Worm (Caenorhabditis elegans) whole organism, L1 larva: ENCODE results near the gene K02D10.8.

Experiments used
- C04F5.9 ChIP-seq: sonication (generic microtip); optimal IDR thresholded peaks from 2 replicates; lab custom pipeline; 2016; ENCODE audit warnings: missing genetic modification characterization, missing compliant biosample characterization
- C16A3.4 ChIP-seq: fragments of 150-350 bp; optimal IDR thresholded peaks from 2 replicates; lab custom pipeline; 2014; ENCODE audit warnings: missing biosample characterization, missing genetic modification characterization
- C34B4.2 ChIP-seq: sonication (generic microtip); optimal IDR thresholded peaks from 2 replicates; lab custom pipeline; 2017; ENCODE audit warnings: mild to moderate bottlenecking, missing genetic modification characterization, missing compliant biosample characterization
- Y116A8C.19 ChIP-seq: sonication (generic microtip); optimal IDR thresholded peaks from 2 replicates; lab custom pipeline; 2016; ENCODE audit warnings: missing compliant biosample characterization, missing genetic modification characterization, borderline replicate concordance
- aha-1 ChIP-seq: fragments of 150-350 bp; optimal IDR thresholded peaks from 2 replicates; lab custom pipeline; 2014; ENCODE audit warnings: missing biosample characterization, missing genetic modification characterization
- aly-2 ChIP-seq: fragments of 150-350 bp; optimal IDR thresholded peaks from 2 replicates; lab custom pipeline; 2014; ENCODE audit warnings: missing biosample characterization, missing genetic modification characterization
- ama-1 ChIP-seq: fragments of 150-350 bp; optimal IDR thresholded peaks from 2 replicates; lab custom pipeline; 2014
- blmp-1 ChIP-seq: fragments of 150-350 bp; optimal IDR thresholded peaks from 2 replicates; lab custom pipeline; 2014; ENCODE audit warnings: missing biosample characterization, missing genetic modification characterization
- ceh-63 ChIP-seq: fragments of 200-800 bp; sonication (Bioruptor generic); optimal IDR thresholded peaks from 2 replicates; lab custom pipeline; 2018; ENCODE audit warnings: mild to moderate bottlenecking, missing genetic modification characterization, missing compliant biosample characterization
- ceh-8 ChIP-seq: fragments of 200-800 bp; sonication (Bioruptor generic); optimal IDR thresholded peaks from 2 replicates; lab custom pipeline; 2018; ENCODE audit warnings: mild to moderate bottlenecking, missing genetic modification characterization, moderate library complexity, missing compliant biosample characterization
- ceh-82 ChIP-seq, 3 experiments: fragments of 150-350 bp in 1 of 3; sonication (generic microtip) in 2 of 3; optimal IDR thresholded peaks; 2 replicates each; lab custom pipeline; 2014 to 2017; ENCODE audit warnings: missing biosample characterization in 3 of 3, missing genetic modification characterization in 3 of 3
- ceh-88 ChIP-seq: fragments of 200-800 bp; sonication (Bioruptor generic); IDR thresholded peaks from 2 replicates; pipeline ENCODE4 v1.3.6; 2022; ENCODE audit warnings: missing genetic modification characterization, missing compliant biosample characterization
- ceh-90 ChIP-seq: sonication (generic microtip); optimal IDR thresholded peaks from 2 replicates; lab custom pipeline; 2016; ENCODE audit warnings: missing genetic modification characterization, missing compliant biosample characterization
- dpl-1 ChIP-seq, 3 experiments: fragments of 150-350 bp in 2 of 3; sonication (generic microtip) in 1 of 3; optimal IDR thresholded peaks; 2 replicates each; lab custom pipeline; 2014 to 2017; ENCODE audit warnings: missing biosample characterization in 3 of 3, missing genetic modification characterization in 3 of 3, missing genetic modification reagents in 3 of 3
- dsc-1 ChIP-seq: sonication (generic microtip); optimal IDR thresholded peaks from 2 replicates; lab custom pipeline; 2016; ENCODE audit warnings: mild to moderate bottlenecking, missing genetic modification characterization, missing compliant biosample characterization
- egl-13 ChIP-seq: sonication (generic microtip); optimal IDR thresholded peaks from 2 replicates; lab custom pipeline; 2016; ENCODE audit warnings: missing genotype, missing genetic modification reagents, missing genetic modification characterization, missing compliant biosample characterization
- egl-27 ChIP-seq, 2 experiments: fragments of 150-350 bp in 1 of 2; sonication (generic microtip); optimal IDR thresholded peaks; 3 replicates each; lab custom pipeline; 2017 to 2018; ENCODE audit warnings: missing biosample characterization in 2 of 2, missing genetic modification characterization in 2 of 2, missing genetic modification reagents in 2 of 2
- grh-1 ChIP-seq: fragments of 200-800 bp; sonication (Bioruptor generic); IDR thresholded peaks from 2 replicates; pipeline ENCODE4 v1.3.6; 2022; ENCODE audit warnings: missing genetic modification reagents, missing genetic modification characterization, missing compliant biosample characterization
- hlh-17 ChIP-seq: fragments of 200-800 bp; sonication (Bioruptor generic); optimal IDR thresholded peaks from 2 replicates; lab custom pipeline; 2018; ENCODE audit warnings: missing genetic modification characterization, mild to moderate bottlenecking, missing compliant biosample characterization, moderate library complexity, borderline replicate concordance
- hlh-4 ChIP-seq: sonication (generic microtip); optimal IDR thresholded peaks from 2 replicates; lab custom pipeline; 2016; ENCODE audit warnings: mild to moderate bottlenecking, missing genetic modification characterization, missing compliant biosample characterization
- hpl-2 ChIP-seq: fragments of 150-350 bp; optimal IDR thresholded peaks from 2 replicates; lab custom pipeline; 2014; ENCODE audit warnings: missing biosample characterization, missing genetic modification reagents, missing genetic modification characterization
- isw-1 ChIP-seq: fragments of 200-800 bp; sonication (Bioruptor generic); IDR thresholded peaks from 2 replicates; pipeline ENCODE4 v1.3.6; 2022; ENCODE audit warnings: missing genetic modification characterization, missing compliant biosample characterization
- jun-1 ChIP-seq: fragments of 150-350 bp; optimal IDR thresholded peaks from 2 replicates; lab custom pipeline; 2014; ENCODE audit warnings: missing biosample characterization, missing genetic modification reagents, missing genetic modification characterization
- lin-35 ChIP-seq, 2 experiments: fragments of 150-350 bp; optimal IDR thresholded peaks; 2 replicates each; lab custom pipeline; 2014; ENCODE audit warnings: missing biosample characterization in 2 of 2, missing genetic modification characterization in 2 of 2, missing genetic modification reagents in 2 of 2
- lir-3 ChIP-seq: sonication (generic microtip); optimal IDR thresholded peaks from 2 replicates; lab custom pipeline; 2016; ENCODE audit warnings: mild to moderate bottlenecking, missing genetic modification characterization, moderate library complexity, missing compliant biosample characterization; ENCODE audit not compliant: poor library complexity
- mep-1 ChIP-seq: fragments of 150-350 bp; optimal IDR thresholded peaks from 2 replicates; lab custom pipeline; 2014; ENCODE audit warnings: missing biosample characterization, missing genetic modification characterization
- nhr-12 ChIP-seq: sonication (generic microtip); optimal IDR thresholded peaks from 2 replicates; lab custom pipeline; 2017; ENCODE audit warnings: missing biosample characterization, missing genetic modification characterization
- nhr-19 ChIP-seq: fragments of 200-800 bp; sonication (Bioruptor generic); conservative IDR thresholded peaks from 2 replicates; pipeline ENCODE4 v1.3.6; 2022; ENCODE audit warnings: missing genetic modification characterization, missing compliant biosample characterization
- nhr-20 ChIP-seq: sonication (generic microtip); optimal IDR thresholded peaks from 2 replicates; lab custom pipeline; 2016; ENCODE audit warnings: mild to moderate bottlenecking, missing genetic modification characterization, missing compliant biosample characterization
- nhr-237 ChIP-seq: fragments of 150-350 bp; optimal IDR thresholded peaks from 2 replicates; lab custom pipeline; 2014; ENCODE audit warnings: missing biosample characterization, missing genetic modification characterization
- nhr-76 ChIP-seq: sonication (generic microtip); optimal IDR thresholded peaks from 2 replicates; lab custom pipeline; 2017; ENCODE audit warnings: missing biosample characterization, missing genetic modification characterization
- nhr-77 ChIP-seq: fragments of 150-350 bp; optimal IDR thresholded peaks from 2 replicates; lab custom pipeline; 2014; ENCODE audit warnings: missing biosample characterization, missing genetic modification characterization
- nhr-84 ChIP-seq: sonication (generic microtip); optimal IDR thresholded peaks from 2 replicates; lab custom pipeline; 2017; ENCODE audit warnings: missing biosample characterization, missing genetic modification characterization
- nhr-85 ChIP-seq: sonication (generic microtip); peaks from one replicate; lab custom pipeline; 2016; ENCODE audit warnings: missing genetic modification characterization, inconsistent platforms, missing compliant biosample characterization
- pax-3 ChIP-seq: fragments of 200-800 bp; sonication (Bioruptor generic); optimal IDR thresholded peaks from 2 replicates; lab custom pipeline; 2018; ENCODE audit warnings: mild to moderate bottlenecking, missing genetic modification characterization, moderate library complexity, missing compliant biosample characterization
- pqm-1 ChIP-seq: sonication (generic microtip); optimal IDR thresholded peaks from 3 replicates; lab custom pipeline; 2017; ENCODE audit warnings: missing biosample characterization, missing genetic modification characterization
- rnt-1 ChIP-seq: sonication (generic microtip); optimal IDR thresholded peaks from 2 replicates; lab custom pipeline; 2016; ENCODE audit warnings: mild to moderate bottlenecking, missing genetic modification characterization, moderate library complexity, missing compliant biosample characterization
- skn-1 ChIP-seq: fragments of 150-350 bp; optimal IDR thresholded peaks from 2 replicates; lab custom pipeline; 2014; ENCODE audit warnings: missing biosample characterization, missing genetic modification characterization
- snpc-4 ChIP-seq: fragments of 150-350 bp; optimal IDR thresholded peaks from 2 replicates; lab custom pipeline; 2014; ENCODE audit warnings: missing biosample characterization, missing genetic modification characterization
- sox-4 ChIP-seq: sonication (generic microtip); optimal IDR thresholded peaks from 2 replicates; lab custom pipeline; 2016; ENCODE audit warnings: missing genetic modification characterization, missing compliant biosample characterization
- sptf-1 ChIP-seq: fragments of 150-350 bp; optimal IDR thresholded peaks from 2 replicates; lab custom pipeline; 2014; ENCODE audit warnings: missing biosample characterization, missing genetic modification characterization
- sup-37 ChIP-seq: fragments of 200-800 bp; sonication (Bioruptor generic); optimal IDR thresholded peaks from 2 replicates; lab custom pipeline; 2018; ENCODE audit warnings: mild to moderate bottlenecking, missing genetic modification characterization, missing compliant biosample characterization
- swsn-7 ChIP-seq: sonication (generic microtip); optimal IDR thresholded peaks from 2 replicates; lab custom pipeline; 2016; ENCODE audit warnings: missing genetic modification characterization, missing compliant biosample characterization
- unc-30 ChIP-seq: sonication (generic microtip); optimal IDR thresholded peaks from 2 replicates; lab custom pipeline; 2017; ENCODE audit warnings: missing biosample characterization, missing genetic modification characterization
- unc-62 ChIP-seq: fragments of 150-350 bp; optimal IDR thresholded peaks from 2 replicates; lab custom pipeline; 2014; ENCODE audit warnings: missing biosample characterization, missing genetic modification reagents, missing genetic modification characterization
- unc-86 ChIP-seq: sonication (generic microtip); optimal IDR thresholded peaks from 2 replicates; lab custom pipeline; 2016; ENCODE audit warnings: missing genetic modification characterization, missing compliant biosample characterization
- zag-1 ChIP-seq: fragments of 150-350 bp; optimal IDR thresholded peaks from 2 replicates; lab custom pipeline; 2014; ENCODE audit warnings: missing biosample characterization, missing genetic modification characterization
- ztf-11 ChIP-seq, 2 experiments: sonication (generic microtip); optimal IDR thresholded peaks; 2 replicates each; lab custom pipeline; 2016 to 2017; ENCODE audit warnings: missing genetic modification characterization in 2 of 2, missing biosample characterization in 1 of 2, missing compliant biosample characterization in 1 of 2
- ztf-4 ChIP-seq: fragments of 150-350 bp; optimal IDR thresholded peaks from 2 replicates; lab custom pipeline; 2014; ENCODE audit warnings: missing biosample characterization, missing genetic modification characterization

Gene K02D10.8

ce11 chrIII:8795595-8796141, 9.5 kb downstream of the K02D10.8 start (continued):
- peak; percentile 83 to 84 for TF ChIP-seq lin-35 (GFP tag; optimal IDR thresholded peaks at IDR 0.05; lab: Kevin White, UChicago)
- TF ChIP-seq C16A3.4, result peak; percentile 84
- TF ChIP-seq hlh-17, result no peak
- TF ChIP-seq unc-62 (GFP tag; lab: Kevin White, UChicago), result peak; percentile 57
- TF ChIP-seq ceh-90 (tag; lab: Kevin White, UChicago), result no peak
- TF ChIP-seq ztf-4 (tag; lab: Kevin White, UChicago), result peak; percentile 96
- no peak for TF ChIP-seq unc-30
- TF ChIP-seq dsc-1 (tag; lab: Kevin White, UChicago), result peak; percentile 95
- no peak for TF ChIP-seq ceh-63 (GFP tag; lab: Kevin White, UChicago)
- no peak for TF ChIP-seq C34B4.2 (tag; lab: Kevin White, UChicago)
- peak; percentile 96 for TF ChIP-seq mep-1 (tag; lab: Kevin White, UChicago)
- peak; percentile 78 for TF ChIP-seq hpl-2 (GFP tag; lab: Kevin White, UChicago)
- TF ChIP-seq sox-4 (tag; lab: Kevin White, UChicago), result peak; percentile 84
- peak; percentile 88 for TF ChIP-seq ceh-88 (GFP tag; lab: Robert Waterston, UW)
- TF ChIP-seq ceh-82 (tag; optimal IDR thresholded peaks at IDR 0.05; lab: Kevin White, UChicago), result peak; percentile 88 to 93 (median 92)
- TF ChIP-seq dpl-1 (GFP tag; optimal IDR thresholded peaks at IDR 0.05; lab: Kevin White, UChicago), result peak; percentile 69 to 74 (median 70)
- TF ChIP-seq aly-2 (tag; lab: Kevin White, UChicago), result peak; percentile 90
- no peak for TF ChIP-seq hlh-4 (tag; lab: Kevin White, UChicago)
- TF ChIP-seq nhr-237 (tag; lab: Kevin White, UChicago), result peak; percentile 84
- peak; percentile 98 for TF ChIP-seq egl-13 (tag; lab: Kevin White, UChicago)
- TF ChIP-seq skn-1 (tag; lab: Kevin White, UChicago), result peak; percentile 92
- peak; percentile 97 for TF ChIP-seq jun-1 (tag; lab: Kevin White, UChicago)
- TF ChIP-seq ama-1 (lab: Kevin White, UChicago), result peak; percentile 69
- TF ChIP-seq nhr-19 (GFP tag; lab: Robert Waterston, UW), result peak; percentile 96
- TF ChIP-seq nhr-85 (tag; lab: Kevin White, UChicago), result peak; percentile 100
- TF ChIP-seq egl-27 (tag; optimal IDR thresholded peaks at IDR 0.05; lab: Kevin White, UChicago), result peak; percentile 93 to 97
- TF ChIP-seq nhr-20, result peak; percentile 98
- TF ChIP-seq lir-3, result peak; percentile 88
- no peak for TF ChIP-seq pqm-1 (tag; lab: Kevin White, UChicago)
- no peak for TF ChIP-seq sptf-1 (tag; lab: Kevin White, UChicago)
- peak; percentile 79 for TF ChIP-seq sup-37 (GFP tag; lab: Kevin White, UChicago)
- peak; percentile 91 for TF ChIP-seq ceh-8
- TF ChIP-seq swsn-7 (tag; lab: Kevin White, UChicago), result peak; percentile 97
- peak; percentile 90 for TF ChIP-seq pax-3 (tag; lab: Kevin White, UChicago)
- TF ChIP-seq C04F5.9 (tag; lab: Kevin White, UChicago), result peak; percentile 73
- peak; percentile 94 for TF ChIP-seq nhr-77 (tag; lab: Kevin White, UChicago)
- peak; percentile 98 for TF ChIP-seq unc-86 (tag; lab: Kevin White, UChicago)
- TF ChIP-seq nhr-84 (tag; lab: Kevin White, UChicago), result no peak

- TF ChIP-seq mep-1 (tag; lab: Kevin White, UChicago) (peak; percentile 84), ceh-8 (peak; percentile 28), C34B4.2 (tag; lab: Kevin White, UChicago) (no peak), rnt-1 (peak; percentile 47), C04F5.9 (tag; lab: Kevin White, UChicago) (peak; percentile 40), grh-1 (GFP tag; lab: Robert Waterston, UW) (peak; percentile 60), swsn-7 (tag; lab: Kevin White, UChicago) (peak; percentile 87), snpc-4 (tag; lab: Kevin White, UChicago) (peak; percentile 36), hpl-2 (GFP tag; lab: Kevin White, UChicago) (peak; percentile 36), aha-1 (tag; lab: Kevin White, UChicago) (no peak), ceh-88 (GFP tag; lab: Robert Waterston, UW) (no peak), egl-27 (tag; optimal IDR thresholded peaks at IDR 0.05; lab: Kevin White, UChicago) (peak; percentile 52 to 55), zag-1 (peak; percentile 71), ztf-11 (tag; optimal IDR thresholded peaks at IDR 0.05; lab: Kevin White, UChicago) (peak in 1 of 2 experiments; percentile 49), nhr-76 (tag; lab: Kevin White, UChicago) (no peak), ceh-63 (GFP tag; lab: Kevin White, UChicago) (no peak), isw-1 (GFP tag; lab: Robert Waterston, UW) (peak; percentile 52), aly-2 (tag; lab: Kevin White, UChicago) (no peak), nhr-77 (tag; lab: Kevin White, UChicago) (peak; percentile 61), ama-1 (lab: Kevin White, UChicago) (no peak), Y116A8C.19 (tag; lab: Kevin White, UChicago) (no peak), blmp-1 (peak; percentile 79), nhr-12 (tag; lab: Kevin White, UChicago) (no peak), unc-30 (no peak), nhr-85 (tag; lab: Kevin White, UChicago) (peak; percentile 98), egl-13 (tag; lab: Kevin White, UChicago) (peak; percentile 88)
These were observed 11.1 kb downstream of the K02D10.8 start for ce11 chrIII:8797211-8797733.
